Fruit fly (Drosophila melanogaster): ENCODE measurements around the gene thoc7.

Gene thoc7

dm6 chr3L:212520-212919, at the start of gene thoc7, which contains the start of gene Dis3l2:
TSS of gene thoc7 (minus strand) at chr3L:212687.
TSS of gene Dis3l2 (plus strand) at chr3L:212709.
- peak; percentile 11 for TF ChIP-seq CG17801 (GFP tag; optimal IDR thresholded peaks at IDR 0.05; ENCODE audit: partially characterized antibody)

DNA sequence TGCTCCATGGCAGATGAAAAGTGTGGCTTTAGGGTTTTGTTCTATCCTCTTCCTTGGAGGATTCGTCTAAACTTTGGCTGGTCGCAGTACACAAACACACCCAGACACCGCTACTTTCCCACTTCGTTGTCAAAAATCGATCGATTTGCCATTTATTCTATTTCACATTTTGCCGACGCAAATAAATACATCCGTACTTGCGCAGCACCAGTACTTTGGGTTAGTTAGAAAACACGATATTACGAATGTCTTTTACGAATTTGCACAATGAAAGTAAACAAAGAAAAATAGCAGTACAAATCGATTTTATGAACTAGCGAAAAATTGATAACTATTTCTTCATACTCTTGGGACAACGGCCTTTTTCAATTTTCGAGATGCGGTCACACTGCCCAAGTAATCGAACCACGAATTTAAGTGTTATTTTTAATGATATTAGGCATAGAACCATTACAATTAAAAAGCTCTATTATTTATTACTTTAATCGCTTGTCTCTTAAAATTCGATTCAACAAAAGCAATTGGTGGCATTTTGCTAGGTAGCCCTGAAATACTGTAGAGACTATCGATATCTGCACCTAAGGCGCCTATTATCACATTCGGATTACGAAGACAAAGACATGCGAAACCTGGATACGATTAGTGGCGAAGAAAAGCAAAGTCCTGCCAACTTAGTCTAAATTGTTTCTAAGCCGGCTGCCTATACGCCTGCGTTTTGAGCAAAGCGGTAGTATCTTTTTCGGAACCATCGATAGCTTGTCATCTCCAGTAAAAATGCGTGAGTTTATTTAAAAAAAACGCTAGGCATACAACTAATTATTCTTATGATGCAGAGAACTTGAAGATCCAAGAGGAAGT, 45.4 kb upstream of the thoc7 start, which contains the start of the genes DIP2 and wac:
DIP2 (minus strand) TSS at position 337 of the 858 bp plus-strand sequence.
wac (plus strand) TSS at position 559 of the 858 bp plus-strand sequence.
- peak; percentile 33 for TF ChIP-seq CG17801 (GFP tag; optimal IDR thresholded peaks at IDR 0.05; ENCODE audit: partially characterized antibody)

- TF ChIP-seq CG17801 (GFP tag; optimal IDR thresholded peaks at IDR 0.05; ENCODE audit: partially characterized antibody), result no peak
Observed at dm6 chr3L:248226-248758, 35.8 kb upstream of the thoc7 start.

DNA sequence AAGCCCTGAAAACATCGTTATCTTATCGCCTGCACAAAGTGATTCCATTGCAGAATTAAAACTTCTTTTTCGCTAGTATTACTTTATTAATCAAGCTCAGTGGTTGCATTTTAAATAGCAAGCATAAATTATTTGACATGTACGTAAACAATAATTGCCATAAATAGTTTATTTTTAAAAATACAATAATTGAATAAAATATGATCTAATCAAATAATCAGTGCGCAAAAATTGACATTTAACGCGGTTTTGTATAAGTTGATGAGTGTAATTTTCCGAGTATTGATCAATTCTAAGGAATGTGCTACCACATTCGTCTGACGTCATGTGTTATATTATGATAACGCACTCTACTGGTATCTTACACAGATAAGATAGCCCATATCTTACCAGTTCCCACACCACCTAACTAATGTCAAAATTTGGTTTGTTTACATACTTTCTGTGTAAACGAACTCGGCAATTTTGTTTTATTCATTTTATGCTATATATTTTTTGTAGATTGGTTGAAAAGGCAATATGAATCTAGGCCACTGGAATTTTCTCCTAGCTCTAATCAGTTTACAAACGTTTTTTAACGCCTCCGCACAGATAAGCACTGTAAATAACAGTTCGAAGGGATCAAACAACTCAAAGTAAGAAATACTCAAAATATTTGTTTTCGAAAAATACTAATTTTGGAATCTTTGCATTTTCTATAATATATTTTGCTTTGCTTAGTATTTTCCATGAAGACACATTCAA, 35.2 kb upstream of the thoc7 start, which contains the start of gene mthl14:
mthl14 (plus strand) TSS at position 10 of the 744 bp plus-strand sequence.
- TF ChIP-seq CG17801 (GFP tag; optimal IDR thresholded peaks at IDR 0.05; ENCODE audit: partially characterized antibody), result no peak

dm6 chr3L:246644-247199, 34.2 kb upstream of the thoc7 start:
- peak; percentile 37 for TF ChIP-seq CG17801 (GFP tag; optimal IDR thresholded peaks at IDR 0.05; ENCODE audit: partially characterized antibody)

dm6 chr3L:234337-234736, 21.9 kb upstream of the thoc7 start:
- TF ChIP-seq CG17801 (GFP tag; optimal IDR thresholded peaks at IDR 0.05; ENCODE audit: partially characterized antibody), result no peak

dm6 chr3L:233251-233650, 20.8 kb upstream of the thoc7 start, which contains the start of gene CG34453:
TSS of gene CG34453 (minus strand) at chr3L:233351.
- TF ChIP-seq CG17801 (GFP tag; optimal IDR thresholded peaks at IDR 0.05; ENCODE audit: partially characterized antibody), result no peak

dm6 chr3L:232267-232666, 19.8 kb upstream of the thoc7 start, which contains the start of gene CG34454:
TSS of gene CG34454 (minus strand) at chr3L:232350.
- no peak for TF ChIP-seq CG17801 (GFP tag; optimal IDR thresholded peaks at IDR 0.05; ENCODE audit: partially characterized antibody)

- TF ChIP-seq CG17801 (GFP tag; optimal IDR thresholded peaks at IDR 0.05; ENCODE audit: partially characterized antibody), result no peak
Observed at dm6 chr3L:231504-231903, 19.0 kb upstream of the thoc7 start, which contains the start of gene CG42846. TSS of gene CG42846 (minus strand) at chr3L:231604.

dm6 chr3L:225120-225519, 12.6 kb upstream of the thoc7 start:
- TF ChIP-seq CG17801 (GFP tag; optimal IDR thresholded peaks at IDR 0.05; ENCODE audit: partially characterized antibody), result no peak

dm6 chr3L:224004-224951, 11.8 kb upstream of the thoc7 start:
- TF ChIP-seq CG17801 (GFP tag; optimal IDR thresholded peaks at IDR 0.05; ENCODE audit: partially characterized antibody), result no peak

DNA sequence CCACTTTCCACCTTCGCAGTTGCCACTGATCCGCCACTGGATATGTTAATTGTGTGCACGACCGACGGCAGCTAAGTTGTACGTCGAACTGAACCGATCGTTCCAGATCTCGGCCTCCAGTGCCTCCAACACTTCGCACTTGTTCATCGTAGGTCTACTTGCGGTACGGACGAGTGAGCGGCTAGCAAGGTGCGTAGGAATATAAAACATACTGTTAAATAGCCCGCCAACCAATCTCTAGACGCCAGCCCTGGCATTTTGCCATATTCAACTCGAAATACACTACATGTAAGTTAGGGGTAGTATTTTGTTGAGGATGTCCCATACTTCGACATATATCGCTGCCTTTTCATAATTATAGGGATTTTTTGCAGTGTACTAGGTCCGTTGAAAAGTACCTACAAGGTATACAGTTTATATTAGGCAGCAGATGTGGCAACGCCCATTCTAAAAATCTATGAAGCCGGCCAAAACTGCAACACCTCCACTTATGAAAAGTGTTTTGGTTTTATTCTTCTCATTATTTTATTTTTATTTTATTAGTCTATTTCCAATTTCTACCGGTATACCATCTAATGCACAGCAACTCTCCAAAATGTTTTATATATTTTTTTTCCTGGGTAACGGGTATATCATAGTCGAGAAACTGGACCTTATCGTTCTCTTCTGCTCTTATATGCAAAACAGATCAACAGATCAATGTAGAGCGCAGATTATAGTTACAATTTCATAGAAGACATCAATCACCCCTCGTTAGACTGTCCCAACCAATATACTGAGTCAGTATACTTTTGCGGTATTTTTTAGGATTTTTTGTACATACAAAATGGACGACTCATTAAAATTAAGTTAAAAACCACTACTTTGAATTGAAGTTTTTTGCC, 10.8 kb upstream of the thoc7 start, which contains the start of the genes pyx and CG33229:
pyx (minus strand) TSS at position 51 of the 884 bp plus-strand sequence.
CG33229 (plus strand) TSS at position 834 of the 884 bp plus-strand sequence.
- peak; percentile 29 for TF ChIP-seq CG17801 (GFP tag; optimal IDR thresholded peaks at IDR 0.05; ENCODE audit: partially characterized antibody)
